Fruit fly (Drosophila melanogaster) Kc167 (cell line): ENCODE results near the gene CG1172.

Experiments
- Myc ChIP-seq: fragments of >200 bp; optimal IDR thresholded peaks from 2 replicates; lab custom pipeline; 2017; ENCODE audit warnings: missing external identifiers
- Sin3A ChIP-seq: fragments of >200 bp; optimal IDR thresholded peaks from 2 replicates; lab custom pipeline; 2018; ENCODE audit warnings: missing external identifiers
- h ChIP-seq: fragments of >200 bp; optimal IDR thresholded peaks from 3 replicates; lab custom pipeline; 2018; ENCODE audit warnings: missing external identifiers
- insv ChIP-seq: fragments of >200 bp; optimal IDR thresholded peaks from 3 replicates; lab custom pipeline; 2018; ENCODE audit warnings: missing external identifiers
- psq ChIP-seq: fragments of >200 bp; optimal IDR thresholded peaks from 2 replicates; lab custom pipeline; 2017; ENCODE audit warnings: missing external identifiers
- ttk ChIP-seq: sonication (Bioruptor generic); optimal IDR thresholded peaks from 2 replicates; lab custom pipeline; 2017; ENCODE audit warnings: missing external identifiers

DNA sequence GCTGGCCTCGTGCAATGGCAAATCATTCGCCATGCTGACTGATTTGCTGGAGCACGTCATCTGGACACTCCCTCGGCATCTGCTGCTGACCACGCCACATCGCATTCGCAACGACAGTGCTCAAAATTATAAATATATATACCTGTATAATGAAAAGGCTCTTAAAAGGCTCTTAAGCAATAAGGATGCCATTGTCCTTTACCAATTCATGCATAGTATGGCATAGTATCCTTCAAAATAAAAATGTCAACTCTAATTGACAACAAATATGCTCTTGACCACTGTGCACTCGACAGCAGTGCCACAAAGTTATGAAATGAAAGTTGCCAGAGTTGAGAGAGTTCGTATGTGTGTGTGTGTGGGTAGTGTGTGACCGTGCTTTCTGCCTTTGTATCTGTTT, 28.4 kb downstream of the CG1172 start:
- TF ChIP-seq h (lab: Kevin White, UChicago), result no peak
- TF ChIP-seq Sin3A (lab: Kevin White, UChicago), result no peak
- TF ChIP-seq psq, result no peak
- TF ChIP-seq Myc (lab: Kevin White, UChicago), result no peak
- no peak for TF ChIP-seq ttk (lab: Kevin White, UChicago)
- no peak for TF ChIP-seq insv (lab: Kevin White, UChicago)
